Worm (Caenorhabditis elegans) whole organism, early embryonic: ENCODE results near the gene F49C12.4.

Experiments
- B0310.2 ChIP-seq: sonication (generic microtip); optimal IDR thresholded peaks from 2 replicates; lab custom pipeline; 2016; ENCODE audit warnings: mild to moderate bottlenecking, missing genetic modification characterization, missing compliant biosample characterization
- ama-1 ChIP-seq: fragments of 150-350 bp; optimal IDR thresholded peaks from 2 replicates; lab custom pipeline; 2014
- ceh-13 ChIP-seq: fragments of 200-800 bp; sonication (Bioruptor generic); optimal IDR thresholded peaks from 2 replicates; lab custom pipeline; 2018; ENCODE audit warnings: mild to moderate bottlenecking, missing genetic modification characterization, missing compliant biosample characterization
- ets-7 ChIP-seq: sonication (generic microtip); optimal IDR thresholded peaks from 2 replicates; lab custom pipeline; 2016; ENCODE audit warnings: missing genotype, missing genetic modification characterization, missing compliant biosample characterization
- flt-1 ChIP-seq: fragments of 200-800 bp; sonication (Bioruptor generic); IDR thresholded peaks from 2 replicates; pipeline ENCODE4 v1.3.6; 2022; ENCODE audit warnings: missing genetic modification characterization, missing compliant biosample characterization
- hmg-4 ChIP-seq: fragments of 200-800 bp; sonication (Bioruptor generic); optimal IDR thresholded peaks from 2 replicates; lab custom pipeline; 2018; ENCODE audit warnings: mild to moderate bottlenecking, missing genetic modification characterization, missing compliant biosample characterization
- hnd-1 ChIP-seq: sonication (generic microtip); optimal IDR thresholded peaks from 2 replicates; lab custom pipeline; 2016; ENCODE audit warnings: missing genetic modification characterization, missing compliant biosample characterization
- pes-1 ChIP-seq: fragments of 200-800 bp; sonication (Bioruptor generic); IDR thresholded peaks from 2 replicates; pipeline ENCODE4 v1.3.6; 2022; ENCODE audit warnings: missing genetic modification reagents, missing genetic modification characterization, missing compliant biosample characterization
- sea-1 ChIP-seq: fragments of 200-800 bp; sonication (Bioruptor generic); conservative IDR thresholded peaks from 2 replicates; pipeline ENCODE4 v1.3.6; 2022; ENCODE audit warnings: missing genetic modification characterization, missing compliant biosample characterization
- tra-4 ChIP-seq: sonication (generic microtip); optimal IDR thresholded peaks from 2 replicates; lab custom pipeline; 2017; ENCODE audit warnings: missing genetic modification characterization, missing compliant biosample characterization

DNA sequence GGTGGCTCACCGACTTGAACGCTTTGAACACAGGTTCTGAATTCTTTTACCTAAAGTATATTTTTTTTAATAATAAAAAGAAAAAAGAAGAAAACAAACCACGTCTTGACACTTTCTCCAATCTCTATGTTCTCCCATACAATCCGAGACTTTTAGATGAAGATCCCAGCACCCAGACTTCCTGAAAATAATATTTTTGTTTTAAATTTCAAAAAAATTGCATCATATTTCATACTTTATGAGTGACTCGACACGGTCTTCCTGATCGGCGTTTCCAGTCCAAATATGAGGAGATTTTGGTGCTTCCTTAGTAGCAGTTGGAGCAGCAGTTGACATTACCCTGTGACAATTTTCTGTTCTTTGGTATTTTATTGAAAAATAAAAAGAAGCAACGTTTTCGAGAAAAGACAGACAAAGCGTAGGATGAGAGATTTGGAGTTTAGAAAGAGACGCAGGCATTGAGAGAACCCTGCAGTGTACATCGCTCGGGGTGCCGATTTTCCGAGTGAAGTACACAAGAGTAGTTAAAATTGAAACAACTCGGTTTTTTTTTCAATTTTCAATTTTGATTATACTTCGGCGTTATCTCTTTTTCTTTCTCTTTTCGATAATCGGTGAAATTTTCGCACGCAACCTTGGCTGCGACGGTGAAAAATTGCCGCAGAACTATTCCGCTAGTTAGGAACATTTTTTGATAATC, 31.8 kb upstream of the F49C12.4 start, which contains the start of the genes coa-4 and T20D3.14:
- TF ChIP-seq tra-4: no peak
- no peak for TF ChIP-seq ets-7 (tag; lab: Kevin White, UChicago)
- TF ChIP-seq hnd-1 (tag; lab: Kevin White, UChicago): no peak
- no peak for TF ChIP-seq hmg-4 (GFP tag; lab: Kevin White, UChicago)
- no peak for TF ChIP-seq ama-1 (lab: Kevin White, UChicago)
- no peak for TF ChIP-seq pes-1
- no peak for TF ChIP-seq flt-1 (GFP tag; lab: Robert Waterston, UW)
- no peak for TF ChIP-seq B0310.2
- TF ChIP-seq ceh-13 (GFP tag; lab: Kevin White, UChicago): no peak
- no peak for TF ChIP-seq sea-1 (GFP tag; lab: Robert Waterston, UW)
